Fruit fly (Drosophila melanogaster): ENCODE measurements around the gene CG33271.

The CG33271 gene

dm6 chr3L:11528397-11528923, 48.8 kb downstream of the CG33271 start (continued):
- TF ChIP-seq Scr (GFP tag; IDR thresholded peaks at IDR 0.05; ENCODE audit: partially characterized antibody) (no peak), Hmx (GFP tag; optimal IDR thresholded peaks at IDR 0.05) (no peak), Nf-YC (tag; optimal IDR thresholded peaks at IDR 0.05) (peak; percentile 12), CG10147 (GFP tag; optimal IDR thresholded peaks at IDR 0.05) (peak; percentile 8), slp2 (GFP tag; optimal IDR thresholded peaks at IDR 0.05) (no peak), CG4617 (GFP tag; optimal IDR thresholded peaks at IDR 0.05; ENCODE audit: borderline replicate concordance) (no peak), CG8359 (GFP tag; optimal IDR thresholded peaks at IDR 0.05; ENCODE audit: borderline replicate concordance) (no peak), Fer2 (tag; optimal IDR thresholded peaks at IDR 0.05) (no peak), Hsf (GFP tag; optimal IDR thresholded peaks at IDR 0.05) (no peak), tup (GFP tag; optimal IDR thresholded peaks at IDR 0.05) (no peak), CG4424 (GFP tag; optimal IDR thresholded peaks at IDR 0.05) (no peak), CG10462 (GFP tag; optimal IDR thresholded peaks at IDR 0.05) (no peak), chn (GFP tag; optimal IDR thresholded peaks at IDR 0.05) (no peak), Fer3 (tag; optimal IDR thresholded peaks at IDR 0.05) (peak; percentile 33), phol (tag; optimal IDR thresholded peaks at IDR 0.05) (no peak), prd (optimal IDR thresholded peaks at IDR 0.05) (no peak), prd (GFP tag; IDR thresholded peaks at IDR 0.05) (no peak), CG7556 (GFP tag; optimal IDR thresholded peaks at IDR 0.05) (peak; percentile 5), bcd (GFP tag; optimal IDR thresholded peaks at IDR 0.05) (no peak), sens (GFP tag) (peak; percentile 82), insv (GFP tag; optimal IDR thresholded peaks at IDR 0.05) (no peak), CG18599 (GFP tag; optimal IDR thresholded peaks at IDR 0.05) (peak; percentile 69), tin (GFP tag; optimal IDR thresholded peaks at IDR 0.05) (no peak), cato (GFP tag; optimal IDR thresholded peaks at IDR 0.05; ENCODE audit: borderline replicate concordance) (no peak), mld (GFP tag; IDR thresholded peaks at IDR 0.05; ENCODE audit: partially characterized antibody) (no peak), Atf-2 (GFP tag; optimal IDR thresholded peaks at IDR 0.05) (no peak), corto (GFP tag; optimal IDR thresholded peaks at IDR 0.05) (no peak), ewg (GFP tag; optimal IDR thresholded peaks at IDR 0.05) (no peak), CG14014 (GFP tag; IDR thresholded peaks at IDR 0.05) (peak; percentile 37; the same call in 1 of the 2 replicates), ems (GFP tag; optimal IDR thresholded peaks at IDR 0.05) (no peak), br (optimal IDR thresholded peaks at IDR 0.05) (no peak), Awh (GFP tag; IDR thresholded peaks at IDR 0.05) (no peak), ap (GFP tag; IDR thresholded peaks at IDR 0.05) (no peak), CG11560 (tag; IDR thresholded peaks at IDR 0.05) (no peak), CG4404 (GFP tag; IDR thresholded peaks at IDR 0.05) (no peak), Ravus (GFP tag; IDR thresholded peaks at IDR 0.05) (no peak), CG14050 (GFP tag; IDR thresholded peaks at IDR 0.05) (no peak), Dip2 (GFP tag; IDR thresholded peaks at IDR 0.05) (no peak), sima (GFP tag; optimal IDR thresholded peaks at IDR 0.05) (no peak), CG31388 (GFP tag; optimal IDR thresholded peaks at IDR 0.05) (no peak), CG7745 (tag; optimal IDR thresholded peaks at IDR 0.05) (no peak), CG14710 (tag; optimal IDR thresholded peaks at IDR 0.05) (no peak), CG15514 (GFP tag; optimal IDR thresholded peaks at IDR 0.05) (peak; percentile 34), pita (GFP tag; optimal IDR thresholded peaks at IDR 0.05) (no peak), CG12104 (GFP tag; optimal IDR thresholded peaks at IDR 0.05) (no peak), CG3847 (GFP tag; IDR thresholded peaks at IDR 0.05) (no peak), dm (GFP tag; optimal IDR thresholded peaks at IDR 0.05) (no peak), Side (GFP tag; optimal IDR thresholded peaks at IDR 0.05) (no peak), Camta (GFP tag; optimal IDR thresholded peaks at IDR 0.05) (no peak), az2 (GFP tag; optimal IDR thresholded peaks at IDR 0.05) (no peak), CG10267 (tag; optimal IDR thresholded peaks at IDR 0.05) (no peak), CG8944 (GFP tag; optimal IDR thresholded peaks at IDR 0.05) (no peak)

Data from whole organism, embryonic.